Fruit fly (Drosophila melanogaster) whole organism, embryonic: ENCODE results near the gene pall.
A peak's percentile ranks its signal among the peaks of the same experiment; 100 is the strongest.

ENCODE experiments used
- Ada2b ChIP-seq: fragments of 200-800 bp; sonication (Bioruptor generic); IDR thresholded peaks from 2 replicates; pipeline ENCODE4 v1.3.6; 2022; ENCODE audit warnings: missing biosample characterization, missing genetic modification characterization
- Aef1 ChIP-seq: fragments of 200-800 bp; sonication (Bioruptor generic); IDR thresholded peaks from 3 replicates; pipeline ENCODE4 v1.3.6; 2022; ENCODE audit warnings: missing biosample characterization, missing genetic modification characterization
- Atf3 ChIP-seq: fragments of 200-800 bp; sonication (Bioruptor generic); optimal IDR thresholded peaks from 3 replicates; lab custom pipeline; 2016; ENCODE audit warnings: missing biosample characterization, missing genetic modification characterization
- Bgb ChIP-seq: fragments of 200-800 bp; sonication (Bioruptor generic); IDR thresholded peaks from 2 replicates; pipeline ENCODE4 v1.3.6; 2022; ENCODE audit warnings: missing biosample characterization, missing genetic modification characterization; ENCODE audit not compliant: partially characterized antibody
- BtbVII ChIP-seq: fragments of 200-800 bp; sonication (Bioruptor generic); optimal IDR thresholded peaks from 3 replicates; lab custom pipeline; 2017; ENCODE audit warnings: missing biosample characterization, mild to moderate bottlenecking, missing genetic modification characterization
- CG10959 ChIP-seq: fragments of 200-800 bp; sonication (Bioruptor generic); IDR thresholded peaks from 2 replicates; pipeline ENCODE4 v1.3.6; 2022; ENCODE audit warnings: missing biosample characterization, missing genetic modification characterization
- CG11093 ChIP-seq: fragments of 200-800 bp; sonication (Bioruptor generic); IDR thresholded peaks from 3 replicates; pipeline ENCODE4 v1.3.6; 2022; ENCODE audit warnings: missing biosample characterization, missing genetic modification characterization
- CG12299 ChIP-seq: fragments of 200-800 bp; sonication (Bioruptor generic); optimal IDR thresholded peaks from 2 replicates; lab custom pipeline; 2018; ENCODE audit warnings: missing biosample characterization, mild to moderate bottlenecking, missing genetic modification characterization
- CG13424 ChIP-seq: fragments of 200-800 bp; sonication (Bioruptor generic); optimal IDR thresholded peaks from 2 replicates; lab custom pipeline; 2019; ENCODE audit warnings: missing biosample characterization, mild to moderate bottlenecking, missing genetic modification characterization, moderate library complexity
- CG15269 ChIP-seq: fragments of 200-800 bp; sonication (Bioruptor generic); optimal IDR thresholded peaks from 2 replicates; lab custom pipeline; 2018; ENCODE audit warnings: missing biosample characterization, mild to moderate bottlenecking, missing genetic modification characterization, moderate library complexity
- CG17802 ChIP-seq: fragments of 200-800 bp; sonication (Bioruptor generic); optimal IDR thresholded peaks from 2 replicates; lab custom pipeline; 2018; ENCODE audit warnings: missing biosample characterization, mild to moderate bottlenecking, missing genetic modification characterization, moderate library complexity
- CG18262 ChIP-seq: fragments of 200-800 bp; optimal IDR thresholded peaks from 3 replicates; lab custom pipeline; 2019; ENCODE audit warnings: missing biosample characterization, mild to moderate bottlenecking, missing genetic modification characterization, moderate library complexity
- CG32532 ChIP-seq: fragments of 200-800 bp; sonication (Bioruptor generic); IDR thresholded peaks from 2 replicates; pipeline ENCODE4 v1.3.6; 2022; ENCODE audit warnings: missing biosample characterization, missing genetic modification characterization
- CG3838 ChIP-seq: fragments of 200-800 bp; sonication (Bioruptor generic); optimal IDR thresholded peaks from 3 replicates; lab custom pipeline; 2016; ENCODE audit warnings: missing biosample characterization, missing genetic modification characterization
- CG4360 ChIP-seq: fragments of 200-800 bp; sonication (Bioruptor generic); IDR thresholded peaks from 2 replicates; pipeline ENCODE4 v1.3.6; 2022; ENCODE audit warnings: missing biosample characterization, missing genetic modification characterization
- CG4730 ChIP-seq: fragments of 200-800 bp; sonication (Bioruptor generic); IDR thresholded peaks from 2 replicates; pipeline ENCODE4 v1.3.6; 2022; ENCODE audit warnings: missing biosample characterization, missing genetic modification characterization
- CG6689 ChIP-seq: fragments of 200-800 bp; sonication (Bioruptor generic); IDR thresholded peaks from 2 replicates; pipeline ENCODE4 v1.3.6; 2022; ENCODE audit warnings: missing biosample characterization, missing genetic modification characterization
- CG6791 ChIP-seq: fragments of 200-800 bp; sonication (Bioruptor generic); IDR thresholded peaks from 3 replicates; pipeline ENCODE4 v1.3.6; 2022; ENCODE audit warnings: missing biosample characterization, missing genetic modification characterization; ENCODE audit not compliant: partially characterized antibody
- CG7928 ChIP-seq: fragments of 200-800 bp; sonication (Bioruptor generic); optimal IDR thresholded peaks from 2 replicates; lab custom pipeline; 2017; ENCODE audit warnings: missing biosample characterization, mild to moderate bottlenecking, missing genetic modification characterization
- CG8281 ChIP-seq: fragments of 200-800 bp; sonication (Bioruptor generic); optimal IDR thresholded peaks from 2 replicates; lab custom pipeline; 2018; ENCODE audit warnings: missing biosample characterization, mild to moderate bottlenecking, missing genetic modification characterization, moderate library complexity
- CG8924 ChIP-seq: fragments of 200-800 bp; optimal IDR thresholded peaks from 3 replicates; lab custom pipeline; 2019; ENCODE audit warnings: missing biosample characterization, mild to moderate bottlenecking, missing genetic modification characterization, moderate library complexity
- CG9727 ChIP-seq: fragments of 200-800 bp; sonication (Bioruptor generic); optimal IDR thresholded peaks from 3 replicates; lab custom pipeline; 2017; ENCODE audit warnings: missing biosample characterization, mild to moderate bottlenecking, missing genetic modification characterization
- Elba2 ChIP-seq: fragments of 200-800 bp; sonication (Bioruptor generic); optimal IDR thresholded peaks from 3 replicates; lab custom pipeline; 2016; ENCODE audit warnings: missing biosample characterization, missing genetic modification characterization
- Ets65A ChIP-seq: fragments of 200-800 bp; sonication (Bioruptor generic); peaks from one replicate; lab custom pipeline; 2016; ENCODE audit warnings: missing biosample characterization, missing genetic modification characterization
- Fer1 ChIP-seq: fragments of 200-800 bp; sonication (Bioruptor generic); optimal IDR thresholded peaks from 2 replicates; lab custom pipeline; 2017; ENCODE audit warnings: missing biosample characterization, mild to moderate bottlenecking, missing genetic modification characterization
- HHEX ChIP-seq: fragments of 200-800 bp; sonication (Bioruptor generic); optimal IDR thresholded peaks from 3 replicates; lab custom pipeline; 2017; ENCODE audit warnings: missing biosample characterization, mild to moderate bottlenecking, missing genetic modification characterization, missing genetic modification reagents
- Hr39 ChIP-seq: fragments of >200 bp; optimal IDR thresholded peaks from 2 replicates; lab custom pipeline; 2017
- MBD-R2 ChIP-seq: fragments of 200-800 bp; sonication (Bioruptor generic); IDR thresholded peaks from 2 replicates; pipeline ENCODE4 v1.3.6; 2022; ENCODE audit warnings: missing biosample characterization, missing genetic modification characterization
- Med ChIP-seq: fragments of 200-800 bp; sonication (Bioruptor generic); peaks from one replicate; lab custom pipeline; 2016; ENCODE audit warnings: missing biosample characterization, missing genetic modification characterization, mild to moderate bottlenecking, inconsistent platforms, moderate library complexity
- NfI ChIP-seq: fragments of 200-800 bp; sonication (Bioruptor generic); optimal IDR thresholded peaks from 3 replicates; lab custom pipeline; 2018; ENCODE audit warnings: missing biosample characterization, mild to moderate bottlenecking, missing genetic modification characterization, moderate library complexity
- Rx ChIP-seq: fragments of 200-800 bp; sonication (Bioruptor generic); IDR thresholded peaks from 2 replicates; pipeline ENCODE4 v1.3.6; 2022; ENCODE audit warnings: missing biosample characterization, missing genetic modification characterization
- Spps ChIP-seq: fragments of 200-800 bp; sonication (Bioruptor generic); optimal IDR thresholded peaks from 2 replicates; lab custom pipeline; 2018; ENCODE audit warnings: missing biosample characterization, mild to moderate bottlenecking, missing genetic modification characterization
- Tbp ChIP-seq: fragments of >200 bp; optimal IDR thresholded peaks from 2 replicates; lab custom pipeline; 2018; ENCODE audit warnings: missing biosample characterization, missing genetic modification characterization
- bigmax ChIP-seq: fragments of 200-800 bp; sonication (Bioruptor generic); optimal IDR thresholded peaks from 2 replicates; lab custom pipeline; 2018; ENCODE audit warnings: missing biosample characterization, mild to moderate bottlenecking, missing genetic modification characterization
- cad ChIP-seq: fragments of >200 bp; optimal IDR thresholded peaks from 2 replicates; lab custom pipeline; 2017; ENCODE audit warnings: missing biosample characterization, missing genetic modification characterization
- caup ChIP-seq: fragments of 200-800 bp; sonication (Bioruptor generic); optimal IDR thresholded peaks from 3 replicates; lab custom pipeline; 2017; ENCODE audit warnings: missing biosample characterization, mild to moderate bottlenecking, missing genetic modification characterization, moderate library complexity; ENCODE audit not compliant: severe bottlenecking
- chinmo ChIP-seq: fragments of 200-800 bp; sonication (Bioruptor generic); IDR thresholded peaks from 4 replicates; pipeline ENCODE4 v1.3.6; 2022; ENCODE audit warnings: missing biosample characterization, missing genetic modification characterization; ENCODE audit not compliant: partially characterized antibody
- corto ChIP-seq: fragments of 200-800 bp; sonication (Bioruptor generic); optimal IDR thresholded peaks from 2 replicates; lab custom pipeline; 2016; ENCODE audit warnings: missing biosample characterization, mild to moderate bottlenecking, missing genetic modification characterization, moderate library complexity
- exex ChIP-seq: fragments of 200-800 bp; sonication (Bioruptor generic); optimal IDR thresholded peaks from 4 replicates; lab custom pipeline; 2018; ENCODE audit warnings: missing biosample characterization, mild to moderate bottlenecking, missing genetic modification characterization, moderate library complexity
- gro ChIP-seq: fragments of 200-800 bp; sonication (Bioruptor generic); optimal IDR thresholded peaks from 2 replicates; lab custom pipeline; 2016; ENCODE audit warnings: missing biosample characterization, missing genetic modification characterization
- gsb ChIP-seq: fragments of 200-800 bp; sonication (Bioruptor generic); IDR thresholded peaks from 2 replicates; pipeline ENCODE4 v1.3.6; 2022; ENCODE audit warnings: missing biosample characterization, missing genetic modification characterization
- gsb-n ChIP-seq: fragments of 200-800 bp; sonication (Bioruptor generic); optimal IDR thresholded peaks from 3 replicates; lab custom pipeline; 2018; ENCODE audit warnings: missing biosample characterization, mild to moderate bottlenecking, missing genetic modification characterization
- kah ChIP-seq: fragments of 200-800 bp; sonication (Bioruptor generic); optimal IDR thresholded peaks from 2 replicates; lab custom pipeline; 2018; ENCODE audit warnings: missing biosample characterization, mild to moderate bottlenecking, missing genetic modification characterization
- luna ChIP-seq: fragments of 200-800 bp; sonication (Bioruptor generic); optimal IDR thresholded peaks from 2 replicates; lab custom pipeline; 2016; ENCODE audit warnings: missing biosample characterization, missing genetic modification characterization
- mam ChIP-seq: fragments of 200-800 bp; sonication (Bioruptor generic); optimal IDR thresholded peaks from 3 replicates; lab custom pipeline; 2016; ENCODE audit warnings: missing biosample characterization, missing genetic modification characterization
- pros ChIP-seq: fragments of 200-800 bp; sonication (Bioruptor generic); optimal IDR thresholded peaks from 3 replicates; lab custom pipeline; 2019; ENCODE audit warnings: missing biosample characterization, mild to moderate bottlenecking, missing genetic modification characterization, moderate library complexity
- row ChIP-seq: fragments of 200-800 bp; sonication (Bioruptor generic); IDR thresholded peaks from 3 replicates; pipeline ENCODE4 v1.3.6; 2022; ENCODE audit warnings: missing biosample characterization, missing genetic modification characterization
- slbo ChIP-seq: fragments of 200-800 bp; sonication (Bioruptor generic); IDR thresholded peaks from 2 replicates; pipeline ENCODE4 v1.3.6; 2022; ENCODE audit warnings: missing biosample characterization, missing genetic modification characterization
- sna ChIP-seq: fragments of 200-800 bp; sonication (Bioruptor generic); IDR thresholded peaks from 2 replicates; pipeline ENCODE4 v1.3.6; 2022; ENCODE audit warnings: missing biosample characterization, missing genetic modification characterization; ENCODE audit not compliant: partially characterized antibody
- trem ChIP-seq: fragments of 200-800 bp; optimal IDR thresholded peaks from 3 replicates; lab custom pipeline; 2019; ENCODE audit warnings: missing biosample characterization, mild to moderate bottlenecking, missing genetic modification characterization, moderate library complexity

Gene pall

DNA sequence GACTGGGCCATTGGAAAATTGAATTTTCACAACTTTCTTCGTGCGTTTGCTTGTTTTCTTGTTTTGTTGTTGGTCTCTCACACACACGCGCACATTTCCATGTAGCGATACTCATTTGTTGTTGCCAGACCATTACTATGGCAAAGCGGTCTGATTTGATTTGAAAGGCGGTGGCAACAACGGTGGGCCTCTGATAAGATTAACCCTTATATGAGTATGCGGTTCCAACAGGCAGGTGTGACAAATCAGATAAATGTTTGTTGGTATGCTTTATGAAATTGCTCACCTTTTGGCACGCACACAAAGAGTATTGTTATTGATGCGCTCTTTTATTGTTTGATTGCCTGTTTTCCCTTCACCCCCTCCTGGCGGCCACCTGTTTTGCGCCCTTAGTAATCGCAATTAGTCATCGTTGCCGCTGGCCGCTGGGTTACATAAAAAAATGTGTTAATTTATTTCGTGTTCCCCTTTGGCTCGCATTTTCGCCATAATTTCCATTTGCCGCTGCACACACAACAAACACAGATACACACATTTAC lies 40.3 kb downstream of the pall start (continued):
- TF ChIP-seq Aef1 (GFP tag; lab: Robert Waterston, UW) = peak; percentile 62; the same call in 2 of the 3 replicates
- peak; percentile 59 for TF ChIP-seq pros (GFP tag; lab: Kevin White, UChicago)
- TF ChIP-seq CG10959 (GFP tag; lab: Robert Waterston, UW) = peak; percentile 84
- TF ChIP-seq Hr39 (lab: Kevin White, UChicago) = no peak
- no peak for TF ChIP-seq NfI (GFP tag; lab: Kevin White, UChicago)
- no peak for TF ChIP-seq CG18262 (tag; lab: Kevin White, UChicago)
- peak; percentile 78; the same call in 2 of the 4 replicates for TF ChIP-seq chinmo (GFP tag; lab: Robert Waterston, UW)
- peak; percentile 23 for TF ChIP-seq cad (GFP tag; lab: Kevin White, UChicago)
- TF ChIP-seq CG11093 (GFP tag; lab: Robert Waterston, UW) = no peak
- TF ChIP-seq luna (GFP tag; lab: Kevin White, UChicago) = no peak
- no peak for TF ChIP-seq mam (GFP tag; lab: Kevin White, UChicago)
- TF ChIP-seq row (GFP tag; lab: Robert Waterston, UW) = 0 out of 3 replicates have a peak, but pooled peaks have one; percentile 13
- peak; percentile 14 for TF ChIP-seq CG15269 (tag; lab: Kevin White, UChicago)
- peak; percentile 45 for TF ChIP-seq gro
- TF ChIP-seq bigmax (GFP tag; lab: Kevin White, UChicago) = no peak
- 0 out of 2 replicates have a peak, but pooled peaks have one; percentile 10 for TF ChIP-seq sna
- TF ChIP-seq slbo = peak; percentile 38; the same call in 1 of the 2 replicates
- TF ChIP-seq gsb-n = peak; percentile 78
- TF ChIP-seq CG7928 (GFP tag; lab: Kevin White, UChicago) = no peak
- TF ChIP-seq CG8924 (tag; lab: Kevin White, UChicago) = peak; percentile 5
- TF ChIP-seq Ada2b (GFP tag; lab: Robert Waterston, UW) = no peak
- no peak for TF ChIP-seq Spps (tag; lab: Kevin White, UChicago)
- TF ChIP-seq MBD-R2 (GFP tag; lab: Robert Waterston, UW) = peak; percentile 7; the same call in 1 of the 2 replicates
- TF ChIP-seq caup = peak; percentile 36
- TF ChIP-seq gsb (GFP tag; lab: Robert Waterston, UW) = no peak
- peak; percentile 99 for TF ChIP-seq Elba2 (GFP tag; lab: Kevin White, UChicago)
- TF ChIP-seq CG17802 (tag; lab: Kevin White, UChicago) = no peak
- peak; percentile 90 for TF ChIP-seq exex (tag; lab: Kevin White, UChicago)
- no peak for TF ChIP-seq Atf3 (GFP tag; lab: Kevin White, UChicago)
- peak; percentile 21 for TF ChIP-seq HHEX (GFP tag; lab: Kevin White, UChicago)
- TF ChIP-seq CG9727 (GFP tag; lab: Kevin White, UChicago) = no peak
- peak; percentile 82 for TF ChIP-seq Med
- no peak for TF ChIP-seq trem (tag; lab: Kevin White, UChicago)
- peak; percentile 12; the same call in 1 of the 2 replicates for TF ChIP-seq CG32532 (GFP tag; lab: Robert Waterston, UW)
- no peak for TF ChIP-seq CG6791 (GFP tag; lab: Robert Waterston, UW)
- no peak for TF ChIP-seq CG13424
- no peak for TF ChIP-seq CG6689
- peak; percentile 29; the same call in 1 of the 2 replicates for TF ChIP-seq Rx (GFP tag; lab: Robert Waterston, UW)
- peak; percentile 23 for TF ChIP-seq Fer1
- no peak for TF ChIP-seq CG12299 (tag; lab: Kevin White, UChicago)
- peak; percentile 2 for TF ChIP-seq corto (GFP tag; lab: Kevin White, UChicago)
- no peak for TF ChIP-seq CG4730 (GFP tag; lab: Robert Waterston, UW)
- TF ChIP-seq kah (GFP tag; lab: Kevin White, UChicago) = peak; percentile 38
- TF ChIP-seq CG3838 (GFP tag; lab: Kevin White, UChicago) = no peak
- peak; percentile 48 for TF ChIP-seq CG8281 (tag; lab: Kevin White, UChicago)
- TF ChIP-seq BtbVII (GFP tag; lab: Kevin White, UChicago) = peak; percentile 1
- no peak for TF ChIP-seq Tbp (GFP tag; lab: Kevin White, UChicago)
- no peak for TF ChIP-seq Ets65A
- peak; percentile 10; the same call in 1 of the 2 replicates for TF ChIP-seq Bgb (GFP tag; lab: Robert Waterston, UW)
- TF ChIP-seq CG4360 (GFP tag; lab: Robert Waterston, UW) = peak; percentile 85
